Worm (Caenorhabditis elegans): Measurements from ENCODE around the gene asm-3.

The asm-3 gene

DNA sequence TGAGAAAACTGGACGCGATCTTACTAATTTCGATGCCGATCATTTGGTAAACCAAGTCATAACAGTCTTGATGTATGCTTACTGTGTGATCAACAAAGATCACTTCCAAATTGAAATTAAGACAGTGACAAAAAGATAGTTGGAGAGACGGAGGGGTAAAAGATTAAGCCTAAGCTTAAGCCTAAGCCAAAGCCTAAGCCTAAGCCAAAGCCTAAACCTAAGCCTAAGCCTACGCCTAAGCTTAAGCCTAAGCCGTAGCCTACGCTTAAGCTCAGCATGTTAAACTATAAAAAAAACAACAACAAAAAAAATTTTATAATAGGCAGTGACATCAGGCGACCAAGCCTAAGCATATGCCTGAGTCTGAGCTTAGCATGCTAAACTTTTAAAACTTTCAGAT, 26.5 kb downstream of the asm-3 start:
- no peak for TF ChIP-seq dpl-1 (GFP tag; optimal IDR thresholded peaks at IDR 0.05)
- no peak for TF ChIP-seq madf-10 (tag; optimal IDR thresholded peaks at IDR 0.05)
- TF ChIP-seq Y79H2A.3 (GFP tag; conservative IDR thresholded peaks at IDR 0.05), result no peak
- TF ChIP-seq sdz-38 (tag; optimal IDR thresholded peaks at IDR 0.05), result no peak
- no peak for TF ChIP-seq attf-6 (GFP tag; IDR thresholded peaks at IDR 0.05)
- no peak for TF ChIP-seq ZK185.1 (tag; optimal IDR thresholded peaks at IDR 0.05; ENCODE audit: poor library complexity, severe bottlenecking)
- no peak for TF ChIP-seq bed-2 (GFP tag; IDR thresholded peaks at IDR 0.05)
- no peak for TF ChIP-seq nfyb-1 (GFP tag; IDR thresholded peaks at IDR 0.05)
- TF ChIP-seq ztf-6 (GFP tag; IDR thresholded peaks at IDR 0.05), result no peak
- no peak for TF ChIP-seq F52B5.7 (tag; optimal IDR thresholded peaks at IDR 0.05)
- no peak for TF ChIP-seq pha-4 (tag; optimal IDR thresholded peaks at IDR 0.05)

DNA sequence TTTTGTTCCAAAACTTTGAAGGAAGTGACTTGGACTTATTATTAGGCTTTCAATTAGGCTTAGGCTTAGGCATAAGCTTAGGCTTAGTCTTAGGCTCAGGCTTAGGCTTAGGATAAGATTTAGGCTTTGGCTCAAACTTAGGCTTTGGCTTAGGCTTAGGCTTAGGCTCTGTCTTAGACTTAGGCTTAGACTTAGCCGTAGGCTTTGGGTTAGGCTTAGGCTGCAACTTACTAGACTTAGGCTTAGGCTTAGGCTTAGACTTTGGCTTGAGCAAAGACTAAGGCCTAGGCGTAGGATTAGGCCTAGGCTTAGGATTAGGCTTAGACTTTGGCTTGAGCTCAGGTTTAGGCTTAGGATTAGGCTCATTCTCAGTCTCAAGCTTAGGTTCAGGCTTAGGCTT, 38.8 kb downstream of the asm-3 start:
- TF ChIP-seq efl-1 (GFP tag; optimal IDR thresholded peaks at IDR 0.05) (no peak), mcd-1 (GFP tag; IDR thresholded peaks at IDR 0.05) (no peak), B0035.1 (tag; optimal IDR thresholded peaks at IDR 0.05) (no peak), lin-26 (GFP tag; IDR thresholded peaks at IDR 0.05) (no peak), B0336.3 (GFP tag; IDR thresholded peaks at IDR 0.05) (no peak), dpl-1 (GFP tag; optimal IDR thresholded peaks at IDR 0.05) (no peak), madf-10 (tag; optimal IDR thresholded peaks at IDR 0.05) (no peak), F39B2.1 (GFP tag; IDR thresholded peaks at IDR 0.05) (no peak), ceh-27 (GFP tag; optimal IDR thresholded peaks at IDR 0.05) (no peak), pbrm-1 (GFP tag; IDR thresholded peaks at IDR 0.05) (no peak), nfya-1 (tag; optimal IDR thresholded peaks at IDR 0.05; ENCODE audit: borderline replicate concordance, insufficient read depth) (no peak), let-607 (tag; optimal IDR thresholded peaks at IDR 0.05) (no peak), rcor-1 (GFP tag; IDR thresholded peaks at IDR 0.05) (no peak), lin-40 (tag; optimal IDR thresholded peaks at IDR 0.05) (no peak), ztf-25 (GFP tag; IDR thresholded peaks at IDR 0.05) (no peak), chd-7 (tag; optimal IDR thresholded peaks at IDR 0.05) (no peak), Y67H2A.10 (GFP tag; conservative IDR thresholded peaks at IDR 0.05) (no peak)

DNA sequence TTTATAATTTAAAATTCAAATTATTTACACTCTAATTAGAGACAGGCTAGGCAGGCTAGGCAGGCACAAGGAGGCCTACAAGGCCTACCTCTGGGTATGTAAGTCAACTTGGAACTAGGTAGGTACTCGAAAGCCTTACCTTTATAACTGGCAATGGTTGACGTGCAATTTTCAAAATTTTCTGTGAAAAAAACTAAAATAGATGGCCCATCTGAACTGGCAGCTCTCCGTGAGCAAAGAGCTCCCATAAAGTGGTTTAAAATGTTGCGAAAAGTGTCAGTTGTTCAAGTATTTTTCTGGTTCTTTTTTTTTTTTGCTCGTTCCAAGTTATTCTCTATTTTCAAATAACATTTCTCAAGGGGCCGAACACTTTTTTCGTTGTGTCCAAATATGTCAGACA, 39.6 kb downstream of the asm-3 start:
- no peak for TF ChIP-seq tlf-1 (GFP tag; optimal IDR thresholded peaks at IDR 0.05)
- TF ChIP-seq F49E8.2 (tag; optimal IDR thresholded peaks at IDR 0.05; ENCODE audit: insufficient read depth), result no peak
- TF ChIP-seq egl-18 (GFP tag; IDR thresholded peaks at IDR 0.05), result no peak
- TF ChIP-seq B0019.2 (GFP tag; conservative IDR thresholded peaks at IDR 0.05), result no peak
- no peak for TF ChIP-seq somi-1 (GFP tag; optimal IDR thresholded peaks at IDR 0.05)
- TF ChIP-seq T07F8.4 (tag; optimal IDR thresholded peaks at IDR 0.05), result no peak
- TF ChIP-seq F57A8.1 (GFP tag; optimal IDR thresholded peaks at IDR 0.05), result no peak

DNA sequence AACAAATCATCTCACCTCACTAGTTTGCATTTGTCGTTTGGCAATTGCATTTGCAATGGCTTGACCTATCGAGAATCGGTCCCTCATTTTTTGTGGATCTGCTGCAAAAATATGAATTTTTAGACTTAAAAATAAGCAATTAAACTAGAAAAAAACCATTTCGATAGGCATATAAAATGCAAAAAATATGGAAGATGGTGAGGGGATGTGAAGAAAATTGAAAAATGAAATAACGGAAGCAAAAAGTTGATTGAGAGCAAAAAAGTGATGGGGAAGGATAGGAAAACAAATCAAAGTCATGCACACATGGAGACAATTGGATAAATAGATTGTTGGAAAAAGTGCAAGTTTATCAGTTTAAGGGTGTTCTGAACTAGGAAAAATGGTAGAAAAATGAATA, 42.5 kb downstream of the asm-3 start, which contains the start of gene npr-37:
npr-37 (minus strand) TSS at position 101 of the 400 bp plus-strand sequence.
- TF ChIP-seq F52B5.7 (tag; optimal IDR thresholded peaks at IDR 0.05), result no peak
- TF ChIP-seq ztf-3 (GFP tag; optimal IDR thresholded peaks at IDR 0.05), result no peak
- TF ChIP-seq hlh-26 (GFP tag; conservative IDR thresholded peaks at IDR 0.05), result no peak
- TF ChIP-seq mes-4 (tag; optimal IDR thresholded peaks at IDR 0.05), result no peak
- TF ChIP-seq B0019.2 (GFP tag; conservative IDR thresholded peaks at IDR 0.05), result no peak
- TF ChIP-seq lsy-27 (tag; optimal IDR thresholded peaks at IDR 0.05; ENCODE audit: borderline replicate concordance, insufficient read depth), result no peak
- TF ChIP-seq F33H1.4 (GFP tag; IDR thresholded peaks at IDR 0.05), result no peak
- TF ChIP-seq K11D2.4 (GFP tag; IDR thresholded peaks at IDR 0.05), result no peak
- no peak for TF ChIP-seq hlh-12 (tag; optimal IDR thresholded peaks at IDR 0.05)
